Fruit fly (Drosophila melanogaster) whole organism, embryonic: ENCODE results near the gene gl.

ENCODE experiments used
- Asciz ChIP-seq: fragments of 200-800 bp; sonication (Bioruptor generic); optimal IDR thresholded peaks from 2 replicates; lab custom pipeline; 2017; ENCODE audit warnings: missing biosample characterization, mild to moderate bottlenecking, missing genetic modification characterization, missing genetic modification reagents
- BtbVII ChIP-seq: fragments of 200-800 bp; sonication (Bioruptor generic); optimal IDR thresholded peaks from 3 replicates; lab custom pipeline; 2017; ENCODE audit warnings: missing biosample characterization, mild to moderate bottlenecking, missing genetic modification characterization
- CG10366 ChIP-seq: fragments of 200-800 bp; sonication (Bioruptor generic); IDR thresholded peaks from 2 replicates; pipeline ENCODE4 v1.3.6; 2022; ENCODE audit warnings: missing biosample characterization, missing genetic modification characterization
- CG10654 ChIP-seq: fragments of 200-800 bp; sonication (Bioruptor generic); optimal IDR thresholded peaks from 2 replicates; lab custom pipeline; 2016; ENCODE audit warnings: missing biosample characterization, missing genetic modification characterization
- CG11695 ChIP-seq: fragments of 200-800 bp; sonication (Bioruptor generic); IDR thresholded peaks from 3 replicates; pipeline ENCODE4 v1.3.6; 2022; ENCODE audit warnings: missing biosample characterization, missing genetic modification characterization
- CG11696 ChIP-seq: fragments of 200-800 bp; sonication (Bioruptor generic); IDR thresholded peaks from 2 replicates; pipeline ENCODE4 v1.3.6; 2022; ENCODE audit warnings: missing biosample characterization, missing genetic modification characterization
- CG12391 ChIP-seq: fragments of 200-800 bp; sonication (Bioruptor generic); optimal IDR thresholded peaks from 3 replicates; lab custom pipeline; 2018; ENCODE audit warnings: missing biosample characterization, mild to moderate bottlenecking, missing genetic modification characterization, moderate library complexity
- CG12659 ChIP-seq: fragments of 200-800 bp; sonication (Bioruptor generic); optimal IDR thresholded peaks from 3 replicates; lab custom pipeline; 2017; ENCODE audit warnings: mild to moderate bottlenecking, missing biosample characterization, missing genetic modification reagents, missing genetic modification characterization
- CG12744 ChIP-seq: fragments of 200-800 bp; sonication (Bioruptor generic); optimal IDR thresholded peaks from 2 replicates; lab custom pipeline; 2016; ENCODE audit warnings: missing biosample characterization, missing genetic modification characterization
- CG13296 ChIP-seq: fragments of 200-800 bp; sonication (Bioruptor generic); optimal IDR thresholded peaks from 3 replicates; lab custom pipeline; 2018; ENCODE audit warnings: missing biosample characterization, mild to moderate bottlenecking, missing genetic modification characterization
- CG16779 ChIP-seq: fragments of 200-800 bp; sonication (Bioruptor generic); IDR thresholded peaks from 2 replicates; pipeline ENCODE4 v1.3.6; 2022; ENCODE audit warnings: missing biosample characterization, missing genetic modification characterization
- CG18764 ChIP-seq: fragments of 200-800 bp; sonication (Bioruptor generic); optimal IDR thresholded peaks from 3 replicates; lab custom pipeline; 2016; ENCODE audit warnings: missing biosample characterization, missing genetic modification characterization
- CG2116 ChIP-seq: fragments of 200-800 bp; sonication (Bioruptor generic); optimal IDR thresholded peaks from 3 replicates; lab custom pipeline; 2018; ENCODE audit warnings: missing biosample characterization, mild to moderate bottlenecking, missing genetic modification characterization
- CG3163 ChIP-seq: fragments of 200-800 bp; sonication (Bioruptor generic); optimal IDR thresholded peaks from 3 replicates; lab custom pipeline; 2016; ENCODE audit warnings: missing biosample characterization, missing genetic modification characterization
- CG3838 ChIP-seq: fragments of 200-800 bp; sonication (Bioruptor generic); optimal IDR thresholded peaks from 3 replicates; lab custom pipeline; 2016; ENCODE audit warnings: missing biosample characterization, missing genetic modification characterization
- CG3847 ChIP-seq: fragments of 200-800 bp; sonication (Bioruptor generic); IDR thresholded peaks from 2 replicates; pipeline ENCODE4 v1.3.6; 2022; ENCODE audit warnings: missing biosample characterization, missing genetic modification characterization
- CG6254 ChIP-seq: fragments of 200-800 bp; sonication (Bioruptor generic); optimal IDR thresholded peaks from 3 replicates; lab custom pipeline; 2017; ENCODE audit warnings: mild to moderate bottlenecking, missing biosample characterization, missing genetic modification reagents, missing genetic modification characterization
- CG7928 ChIP-seq: fragments of 200-800 bp; sonication (Bioruptor generic); optimal IDR thresholded peaks from 2 replicates; lab custom pipeline; 2017; ENCODE audit warnings: missing biosample characterization, mild to moderate bottlenecking, missing genetic modification characterization
- Chrac-16 ChIP-seq: fragments of 200-800 bp; sonication (Bioruptor generic); optimal IDR thresholded peaks from 3 replicates; lab custom pipeline; 2016; ENCODE audit warnings: missing biosample characterization, missing genetic modification characterization
- Dip2 ChIP-seq: fragments of 200-800 bp; sonication (Bioruptor generic); IDR thresholded peaks from 2 replicates; pipeline ENCODE4 v1.3.6; 2022; ENCODE audit warnings: missing biosample characterization, missing genetic modification characterization
- Dip3 ChIP-seq: fragments of 200-800 bp; sonication (Bioruptor generic); optimal IDR thresholded peaks from 3 replicates; lab custom pipeline; 2016; ENCODE audit warnings: missing biosample characterization, missing genetic modification characterization
- E2f1 ChIP-seq: fragments of 200-800 bp; sonication (Bioruptor generic); IDR thresholded peaks from 2 replicates; pipeline ENCODE4 v1.3.6; 2022; ENCODE audit warnings: missing biosample characterization, missing genetic modification characterization
- Fer2 ChIP-seq: fragments of 200-800 bp; sonication (Bioruptor generic); optimal IDR thresholded peaks from 2 replicates; lab custom pipeline; 2018; ENCODE audit warnings: missing biosample characterization, mild to moderate bottlenecking, missing genetic modification characterization, moderate library complexity
- HmgD ChIP-seq: fragments of 200-800 bp; sonication (Bioruptor generic); optimal IDR thresholded peaks from 3 replicates; lab custom pipeline; 2016; ENCODE audit warnings: missing biosample characterization, missing genetic modification characterization
- Hsf ChIP-seq: fragments of 200-800 bp; sonication (Bioruptor generic); optimal IDR thresholded peaks from 3 replicates; lab custom pipeline; 2016; ENCODE audit warnings: missing biosample characterization, missing genetic modification characterization
- NFAT ChIP-seq: fragments of 200-800 bp; sonication (Bioruptor generic); IDR thresholded peaks from 2 replicates; pipeline ENCODE4 v1.3.6; 2022; ENCODE audit warnings: missing biosample characterization, missing genetic modification characterization
- Neu2 ChIP-seq: fragments of 200-800 bp; sonication (Bioruptor generic); optimal IDR thresholded peaks from 3 replicates; lab custom pipeline; 2016; ENCODE audit warnings: missing biosample characterization, missing genetic modification characterization, borderline replicate concordance
- Nf-YA ChIP-seq: fragments of 200-800 bp; sonication (Bioruptor generic); IDR thresholded peaks from 2 replicates; pipeline ENCODE4 v1.3.6; 2022; ENCODE audit warnings: missing biosample characterization, missing genetic modification characterization
- NfI ChIP-seq: fragments of 200-800 bp; sonication (Bioruptor generic); optimal IDR thresholded peaks from 3 replicates; lab custom pipeline; 2018; ENCODE audit warnings: missing biosample characterization, mild to moderate bottlenecking, missing genetic modification characterization, moderate library complexity
- Six4 ChIP-seq: fragments of 200-800 bp; sonication (Bioruptor generic); optimal IDR thresholded peaks from 2 replicates; lab custom pipeline; 2016; ENCODE audit warnings: missing biosample characterization, missing genetic modification characterization
- Vsx1 ChIP-seq: fragments of 200-800 bp; sonication (Bioruptor generic); optimal IDR thresholded peaks from 2 replicates; lab custom pipeline; 2017; ENCODE audit warnings: missing biosample characterization, mild to moderate bottlenecking, missing genetic modification characterization, missing genetic modification reagents
- ac ChIP-seq: fragments of 200-800 bp; sonication (Bioruptor generic); optimal IDR thresholded peaks from 3 replicates; lab custom pipeline; 2017; ENCODE audit warnings: missing biosample characterization, mild to moderate bottlenecking, missing genetic modification characterization
- bigmax ChIP-seq: fragments of 200-800 bp; sonication (Bioruptor generic); optimal IDR thresholded peaks from 2 replicates; lab custom pipeline; 2018; ENCODE audit warnings: missing biosample characterization, mild to moderate bottlenecking, missing genetic modification characterization
- cad ChIP-seq: fragments of >200 bp; optimal IDR thresholded peaks from 2 replicates; lab custom pipeline; 2017; ENCODE audit warnings: missing biosample characterization, missing genetic modification characterization
- caup ChIP-seq: fragments of 200-800 bp; sonication (Bioruptor generic); optimal IDR thresholded peaks from 3 replicates; lab custom pipeline; 2017; ENCODE audit warnings: missing biosample characterization, mild to moderate bottlenecking, missing genetic modification characterization, moderate library complexity; ENCODE audit not compliant: severe bottlenecking
- chm ChIP-seq: fragments of 200-800 bp; sonication (Bioruptor generic); IDR thresholded peaks from 2 replicates; pipeline ENCODE4 v1.3.6; 2022; ENCODE audit warnings: missing biosample characterization, missing genetic modification characterization
- ci ChIP-seq: fragments of 200-800 bp; sonication (Bioruptor generic); IDR thresholded peaks from 3 replicates; pipeline ENCODE4 v1.3.6; 2022; ENCODE audit warnings: missing biosample characterization, missing genetic modification characterization
- da ChIP-seq: fragments of 200-800 bp; sonication (Bioruptor generic); optimal IDR thresholded peaks from 2 replicates; lab custom pipeline; 2016; ENCODE audit warnings: missing biosample characterization, missing genetic modification characterization
- fu2 ChIP-seq: fragments of 200-800 bp; sonication (Bioruptor generic); optimal IDR thresholded peaks from 2 replicates; lab custom pipeline; 2016; ENCODE audit warnings: missing biosample characterization, missing genetic modification characterization
- grn ChIP-seq: fragments of 200-800 bp; sonication (Bioruptor generic); optimal IDR thresholded peaks from 3 replicates; lab custom pipeline; 2017; ENCODE audit warnings: missing biosample characterization, missing genetic modification characterization
- klu ChIP-seq: fragments of 200-800 bp; sonication (Bioruptor generic); IDR thresholded peaks from 2 replicates; pipeline ENCODE4 v1.3.6; 2022; ENCODE audit warnings: missing biosample characterization, missing genetic modification characterization
- mam ChIP-seq: fragments of 200-800 bp; sonication (Bioruptor generic); optimal IDR thresholded peaks from 3 replicates; lab custom pipeline; 2016; ENCODE audit warnings: missing biosample characterization, missing genetic modification characterization
- odd ChIP-seq: fragments of 200-800 bp; sonication (Bioruptor generic); optimal IDR thresholded peaks from 2 replicates; lab custom pipeline; 2017; ENCODE audit warnings: missing biosample characterization, mild to moderate bottlenecking, missing genetic modification characterization
- phol ChIP-seq: fragments of 200-800 bp; sonication (Bioruptor generic); optimal IDR thresholded peaks from 3 replicates; lab custom pipeline; 2018; ENCODE audit warnings: missing biosample characterization, mild to moderate bottlenecking, missing genetic modification characterization, moderate library complexity
- pnt ChIP-seq: fragments of 200-800 bp; sonication (Bioruptor generic); optimal IDR thresholded peaks from 3 replicates; lab custom pipeline; 2016; ENCODE audit warnings: missing biosample characterization, missing genetic modification characterization
- pzg ChIP-seq: fragments of 200-800 bp; sonication (Bioruptor generic); optimal IDR thresholded peaks from 3 replicates; lab custom pipeline; 2018; ENCODE audit warnings: missing biosample characterization, mild to moderate bottlenecking, missing genetic modification characterization, moderate library complexity
- sc ChIP-seq, 3 experiments: fragments of >200 bp in 2 of 3; fragments of 200-800 bp in 1 of 3; sonication (Bioruptor generic) in 1 of 3; optimal IDR thresholded peaks; 2 replicates in 2 of 3; 3 replicates in 1 of 3; lab custom pipeline; 2017; ENCODE audit warnings: mild to moderate bottlenecking in 1 of 3, missing biosample characterization in 1 of 3, missing genetic modification characterization in 1 of 3, missing genetic modification reagents in 1 of 3
- sob ChIP-seq: fragments of 200-800 bp; sonication (Bioruptor generic); IDR thresholded peaks from 2 replicates; pipeline ENCODE4 v1.3.6; 2022; ENCODE audit warnings: missing biosample characterization, missing genetic modification characterization
- twi ChIP-seq: fragments of 200-800 bp; optimal IDR thresholded peaks from 2 replicates; lab custom pipeline; 2019; ENCODE audit warnings: missing biosample characterization, mild to moderate bottlenecking, missing genetic modification characterization, moderate library complexity

Gene gl

DNA sequence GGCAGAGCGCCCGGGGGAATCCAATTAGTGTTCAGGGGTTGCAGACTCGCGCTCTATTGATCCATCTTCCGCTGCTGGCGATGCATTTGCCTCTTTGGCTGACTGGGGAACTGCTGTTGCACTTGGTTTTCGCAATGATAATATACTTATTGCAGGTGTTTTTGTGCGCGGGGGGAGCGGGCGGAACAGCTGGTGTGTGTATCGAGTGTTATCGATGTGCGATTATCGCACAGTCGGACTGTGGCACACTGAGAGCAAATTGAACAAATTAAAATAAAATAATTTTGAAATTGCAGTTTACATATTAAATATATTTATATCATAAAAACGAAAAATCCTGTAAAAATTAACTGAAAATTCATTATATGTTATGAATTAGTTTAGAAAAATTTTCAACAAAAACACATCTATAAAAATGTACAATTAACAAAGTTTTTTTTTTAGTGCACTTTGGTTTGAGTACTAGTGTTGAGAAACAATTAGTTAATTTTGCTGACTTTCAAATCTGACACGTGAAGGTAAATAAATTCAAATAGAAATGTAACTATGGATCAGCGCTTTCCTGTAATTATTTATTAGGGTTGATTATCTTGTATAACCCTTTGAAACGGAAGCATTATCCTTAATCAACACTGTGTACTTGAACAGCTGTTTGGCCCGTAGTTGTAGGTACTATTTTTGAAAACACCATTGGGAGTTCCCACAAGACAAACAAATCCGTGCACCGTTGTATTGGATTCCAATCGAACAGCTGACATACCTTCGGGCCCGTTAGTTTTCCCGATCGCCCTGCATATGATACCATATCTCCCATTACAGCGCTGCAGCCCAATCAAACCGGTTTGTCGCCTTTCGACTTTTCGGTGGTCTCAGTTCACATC lies 30.3 kb upstream of the gl start, which contains the start of the genes Wdr37 and koko (continued):
- TF ChIP-seq CG12391 (tag; lab: Kevin White, UChicago) (peak; percentile 99), Six4 (GFP tag; lab: Kevin White, UChicago) (peak; percentile 92), grn (GFP tag; lab: Kevin White, UChicago) (peak; percentile 72), CG3838 (GFP tag; lab: Kevin White, UChicago) (peak; percentile 84), Hsf (GFP tag; lab: Kevin White, UChicago) (peak; percentile 89), ci (GFP tag; lab: Robert Waterston, UW) (peak; percentile 88), CG7928 (GFP tag; lab: Kevin White, UChicago) (peak; percentile 65), CG2116 (GFP tag; lab: Kevin White, UChicago) (peak; percentile 90), chm (GFP tag; lab: Robert Waterston, UW) (peak; percentile 92), Chrac-16 (GFP tag; lab: Kevin White, UChicago) (peak; percentile 97), da (GFP tag; lab: Kevin White, UChicago) (no peak), odd (GFP tag; lab: Kevin White, UChicago) (peak; percentile 88), BtbVII (GFP tag; lab: Kevin White, UChicago) (peak; percentile 93), CG16779 (no peak), Fer2 (tag; lab: Kevin White, UChicago) (peak; percentile 96), pnt (GFP tag; lab: Kevin White, UChicago) (peak; percentile 69), twi (tag; lab: Kevin White, UChicago) (peak; percentile 95), CG12659 (GFP tag; lab: Kevin White, UChicago) (peak; percentile 98), mam (GFP tag; lab: Kevin White, UChicago) (peak; percentile 83), CG12744 (GFP tag; lab: Kevin White, UChicago) (peak; percentile 61), cad (GFP tag; lab: Kevin White, UChicago) (no peak), bigmax (GFP tag; lab: Kevin White, UChicago) (no peak), CG18764 (GFP tag; lab: Kevin White, UChicago) (peak; percentile 94), ac (GFP tag; lab: Kevin White, UChicago) (peak; percentile 65), sc (optimal IDR thresholded peaks at IDR 0.05; lab: Kevin White, UChicago) (no peak), sc (GFP tag; optimal IDR thresholded peaks at IDR 0.05; lab: Kevin White, UChicago) (peak; percentile 92), CG11695 (GFP tag; lab: Robert Waterston, UW) (peak; percentile 99), fu2 (GFP tag; lab: Kevin White, UChicago) (peak; percentile 52), CG3163 (GFP tag; lab: Kevin White, UChicago) (peak; percentile 41), CG11696 (GFP tag; lab: Robert Waterston, UW) (peak; percentile 93), klu (GFP tag; lab: Robert Waterston, UW) (peak; percentile 99), Asciz (peak; percentile 93), CG13296 (peak; percentile 90), Dip2 (GFP tag; lab: Robert Waterston, UW) (peak; percentile 50; the same call in 1 of the 2 replicates), NfI (GFP tag; lab: Kevin White, UChicago) (peak; percentile 90), Neu2 (GFP tag; lab: Kevin White, UChicago) (peak; percentile 49), Nf-YA (GFP tag; lab: Robert Waterston, UW) (peak; percentile 95), Vsx1 (GFP tag; lab: Kevin White, UChicago) (peak; percentile 80), sob (peak; percentile 98), NFAT (GFP tag; lab: Robert Waterston, UW) (peak; percentile 93), pzg (GFP tag; lab: Kevin White, UChicago) (peak; percentile 46), CG10366 (peak; percentile 97), CG3847 (GFP tag; lab: Robert Waterston, UW) (peak; percentile 98), phol (tag; lab: Kevin White, UChicago) (peak; percentile 92), Dip3 (GFP tag; lab: Kevin White, UChicago) (peak; percentile 70), CG10654 (GFP tag; lab: Kevin White, UChicago) (peak; percentile 95), CG6254 (peak; percentile 96), caup (GFP tag; lab: Kevin White, UChicago) (peak; percentile 94), HmgD (peak; percentile 52), E2f1 (GFP tag; lab: Robert Waterston, UW) (peak; percentile 98)
